Worm (Caenorhabditis elegans) whole organism, L4 larva: ENCODE results near the gene nep-26.

Source experiments
- F10B5.3 ChIP-seq: sonication (generic microtip); optimal IDR thresholded peaks from 2 replicates; lab custom pipeline; 2016; ENCODE audit warnings: mild to moderate bottlenecking, missing genetic modification characterization, missing compliant biosample characterization
- Y5F2A.4 ChIP-seq: fragments of 200-800 bp; sonication (Bioruptor generic); optimal IDR thresholded peaks from 2 replicates; lab custom pipeline; 2018; ENCODE audit warnings: mild to moderate bottlenecking, missing genetic modification characterization, missing compliant biosample characterization
- ama-1 ChIP-seq: fragments of 150-350 bp; optimal IDR thresholded peaks from 2 replicates; lab custom pipeline; 2014; ENCODE audit warnings: inconsistent platforms, mixed read lengths
- arid-1 ChIP-seq: fragments of 200-800 bp; sonication (Bioruptor generic); conservative IDR thresholded peaks from 2 replicates; pipeline ENCODE4 v1.3.6; 2022; ENCODE audit warnings: missing genetic modification reagents, missing genetic modification characterization, missing compliant biosample characterization
- ceh-32 ChIP-seq: sonication (generic microtip); optimal IDR thresholded peaks from 2 replicates; lab custom pipeline; 2016; ENCODE audit warnings: mild to moderate bottlenecking, missing genetic modification characterization, missing compliant biosample characterization; ENCODE audit not compliant: poor library complexity
- ceh-44 ChIP-seq: fragments of 200-800 bp; sonication (Bioruptor generic); IDR thresholded peaks from 2 replicates; pipeline ENCODE4 v1.3.6; 2022; ENCODE audit warnings: missing genetic modification reagents, missing genetic modification characterization, missing compliant biosample characterization
- daf-16 ChIP-seq, 3 experiments: sonication (generic microtip); optimal IDR thresholded peaks; 2 replicates each; lab custom pipeline; 2016 to 2017; ENCODE audit warnings: missing genetic modification characterization in 3 of 3, missing genetic modification reagents in 3 of 3, mild to moderate bottlenecking in 2 of 3, missing compliant biosample characterization in 2 of 3, missing biosample characterization in 1 of 3, moderate library complexity in 1 of 3
- daf-8 ChIP-seq: fragments of 200-800 bp; sonication (Bioruptor generic); IDR thresholded peaks from 2 replicates; pipeline ENCODE4 v1.3.6; 2022; ENCODE audit warnings: missing genetic modification characterization, missing compliant biosample characterization
- dve-1 ChIP-seq: sonication (generic microtip); optimal IDR thresholded peaks from 2 replicates; lab custom pipeline; 2017; ENCODE audit warnings: antibody characterized with exemption, mild to moderate bottlenecking, missing genetic modification characterization, missing compliant biosample characterization; ENCODE audit not compliant: insufficient read depth
- fkh-10 ChIP-seq: fragments of 150-350 bp; optimal IDR thresholded peaks from 2 replicates; lab custom pipeline; 2014; ENCODE audit warnings: missing biosample characterization, missing genetic modification reagents, missing genetic modification characterization
- jun-1 ChIP-seq: fragments of 150-350 bp; optimal IDR thresholded peaks from 2 replicates; lab custom pipeline; 2014; ENCODE audit warnings: missing biosample characterization, missing genetic modification reagents, missing genetic modification characterization
- lim-7 ChIP-seq: fragments of 200-800 bp; sonication (Bioruptor generic); IDR thresholded peaks from 2 replicates; pipeline ENCODE4 v1.3.6; 2022; ENCODE audit warnings: missing genetic modification characterization, missing compliant biosample characterization
- lin-1 ChIP-seq: fragments of 200-800 bp; sonication (Bioruptor generic); IDR thresholded peaks from 2 replicates; pipeline ENCODE4 v1.3.6; 2022; ENCODE audit warnings: missing genetic modification reagents, missing genetic modification characterization, missing compliant biosample characterization
- lin-38 ChIP-seq: fragments of 200-800 bp; sonication (Bioruptor generic); IDR thresholded peaks from 2 replicates; pipeline ENCODE4 v1.3.6; 2022; ENCODE audit warnings: missing genetic modification reagents, missing genetic modification characterization, missing compliant biosample characterization
- mdt-29 ChIP-seq: fragments of 200-800 bp; sonication (Bioruptor generic); IDR thresholded peaks from 2 replicates; pipeline ENCODE4 v1.3.6; 2022; ENCODE audit warnings: missing genetic modification reagents, missing genetic modification characterization, missing compliant biosample characterization
- mxl-2 ChIP-seq: fragments of 200-800 bp; sonication (Bioruptor generic); conservative IDR thresholded peaks from 2 replicates; pipeline ENCODE4 v1.3.6; 2022; ENCODE audit warnings: missing genetic modification reagents, missing genetic modification characterization, missing compliant biosample characterization
- nhr-11 ChIP-seq: fragments of 150-350 bp; optimal IDR thresholded peaks from 2 replicates; lab custom pipeline; 2014; ENCODE audit warnings: missing biosample characterization, missing genetic modification characterization
- nhr-237 ChIP-seq: sonication (generic microtip); optimal IDR thresholded peaks from 2 replicates; lab custom pipeline; 2017; ENCODE audit warnings: missing biosample characterization, missing genetic modification characterization
- nhr-25 ChIP-seq: sonication (generic microtip); optimal IDR thresholded peaks from 2 replicates; lab custom pipeline; 2017; ENCODE audit warnings: missing genetic modification characterization, mild to moderate bottlenecking, missing compliant biosample characterization, antibody characterized with exemption, moderate library complexity, borderline replicate concordance; ENCODE audit not compliant: insufficient read depth
- nhr-41 ChIP-seq: fragments of 200-800 bp; sonication (Bioruptor generic); IDR thresholded peaks from 2 replicates; pipeline ENCODE4 v1.3.6; 2022; ENCODE audit warnings: missing genetic modification reagents, missing genetic modification characterization, missing compliant biosample characterization
- nhr-42 ChIP-seq: fragments of 200-800 bp; sonication (Bioruptor generic); IDR thresholded peaks from 2 replicates; pipeline ENCODE4 v1.3.6; 2022; ENCODE audit warnings: missing genetic modification characterization, missing compliant biosample characterization
- pha-4 ChIP-seq, 2 experiments: fragments of 150-350 bp in 1 of 2; fragments of 200-800 bp in 1 of 2; sonication (Bioruptor generic) in 1 of 2; IDR thresholded peaks in 1 of 2; optimal IDR thresholded peaks in 1 of 2; 2 replicates each; pipeline versions ENCODE4 v1.3.6 to Lab custom; 2014 to 2022; ENCODE audit warnings: missing genetic modification characterization in 2 of 2, missing genetic modification reagents in 2 of 2, missing biosample characterization in 1 of 2, missing compliant biosample characterization in 1 of 2
- sdz-12 ChIP-seq: fragments of 200-800 bp; sonication (Bioruptor generic); optimal IDR thresholded peaks from 2 replicates; lab custom pipeline; 2018; ENCODE audit warnings: mild to moderate bottlenecking, missing genetic modification characterization, missing compliant biosample characterization
- skn-1 ChIP-seq: fragments of 150-350 bp; optimal IDR thresholded peaks from 2 replicates; lab custom pipeline; 2014; ENCODE audit warnings: missing biosample characterization, missing genetic modification characterization
- spr-1 ChIP-seq: sonication (generic microtip); optimal IDR thresholded peaks from 2 replicates; lab custom pipeline; 2016; ENCODE audit warnings: mild to moderate bottlenecking, missing genetic modification characterization, missing compliant biosample characterization
- unc-130 ChIP-seq: sonication (generic microtip); optimal IDR thresholded peaks from 2 replicates; lab custom pipeline; 2016; ENCODE audit warnings: missing genetic modification reagents, missing genetic modification characterization, missing compliant biosample characterization
- unc-62 ChIP-seq, 3 experiments: fragments of 150-350 bp in 1 of 3; sonication (generic microtip); optimal IDR thresholded peaks in 2 of 3; peaks in 1 of 3; 1 replicate in 1 of 3; 2 replicates in 2 of 3; lab custom pipeline; 2014 to 2017; ENCODE audit warnings: missing biosample characterization in 3 of 3, missing genetic modification characterization in 3 of 3, missing genetic modification reagents in 3 of 3, missing genotype in 1 of 3
- vab-7 ChIP-seq: fragments of 200-800 bp; sonication (Bioruptor generic); IDR thresholded peaks from 2 replicates; pipeline ENCODE4 v1.3.6; 2022; ENCODE audit warnings: missing genetic modification reagents, missing genetic modification characterization, missing compliant biosample characterization
- zfp-2 ChIP-seq: sonication (generic microtip); optimal IDR thresholded peaks from 2 replicates; lab custom pipeline; 2016; ENCODE audit warnings: mild to moderate bottlenecking, missing genetic modification characterization, missing compliant biosample characterization
- ztf-11 ChIP-seq: fragments of 150-350 bp; optimal IDR thresholded peaks from 2 replicates; lab custom pipeline; 2014; ENCODE audit warnings: missing biosample characterization, missing genetic modification characterization

nep-26 gene

ce11 chrII:10245612-10246011, 54.3 kb downstream of the nep-26 start:
- TF ChIP-seq lin-38 (no peak), unc-62 (GFP tag; optimal IDR thresholded peaks at IDR 0.05 in 1 of 2; lab: Kevin White, UChicago) (peak in 1 of 2 experiments; percentile 92), unc-62 (tag; optimal IDR thresholded peaks at IDR 0.05; lab: Kevin White, UChicago) (no peak)
- TF ChIP-seq, all 104 proteins: peak for 1

- no peak for TF ChIP-seq Y5F2A.4 (GFP tag; lab: Kevin White, UChicago)
- TF ChIP-seq lin-38 = peak; percentile 37
- peak; percentile 44 for TF ChIP-seq ama-1 (lab: Kevin White, UChicago)
- TF ChIP-seq nhr-237 = no peak
- TF ChIP-seq arid-1 (GFP tag; lab: Robert Waterston, UW) = 0 out of 2 replicates have a peak, but pooled peaks have one; percentile 14
- TF ChIP-seq ceh-44 = no peak
- TF ChIP-seq pha-4 (GFP tag; IDR thresholded peaks at IDR 0.05; lab: Robert Waterston, UW) = no peak
- TF ChIP-seq pha-4 (tag; optimal IDR thresholded peaks at IDR 0.05; lab: Kevin White, UChicago) = no peak
- TF ChIP-seq vab-7 (GFP tag; lab: Robert Waterston, UW) = 0 out of 2 replicates have a peak, but pooled peaks have one; percentile 31
Observed at ce11 chrII:10242294-10242693, 57.6 kb downstream of the nep-26 start, which contains the start of gene mrps-14. Gene mrps-14, minus strand, starts transcription at chrII:10242490.

ce11 chrII:10239595-10239994, 60.3 kb downstream of the nep-26 start, which contains the start of gene mec-15:
Gene mec-15, minus strand, starts transcription at chrII:10239695.
- TF ChIP-seq daf-8 (GFP tag; lab: Robert Waterston, UW) = no peak
- no peak for TF ChIP-seq F10B5.3 (tag; lab: Kevin White, UChicago)
- no peak for TF ChIP-seq dve-1 (tag; lab: Kevin White, UChicago)
- no peak for TF ChIP-seq fkh-10 (GFP tag; lab: Kevin White, UChicago)
- TF ChIP-seq ztf-11 (tag; lab: Kevin White, UChicago) = no peak
- no peak for TF ChIP-seq jun-1
- TF ChIP-seq lim-7 (GFP tag; lab: Robert Waterston, UW) = no peak
- TF ChIP-seq sdz-12 = no peak
- no peak for TF ChIP-seq nhr-25 (tag; lab: Kevin White, UChicago)
- TF ChIP-seq ceh-44 = no peak
- TF ChIP-seq nhr-11 = no peak
- no peak for TF ChIP-seq spr-1 (tag; lab: Kevin White, UChicago)
- no peak for TF ChIP-seq ceh-32 (tag; lab: Kevin White, UChicago)
- TF ChIP-seq unc-130 (GFP tag; lab: Kevin White, UChicago) = no peak
- TF ChIP-seq daf-16 (GFP tag; optimal IDR thresholded peaks at IDR 0.05; lab: Kevin White, UChicago) = no peak
- TF ChIP-seq daf-16 (tag; optimal IDR thresholded peaks at IDR 0.05; lab: Kevin White, UChicago) = no peak
- no peak for TF ChIP-seq mxl-2
- TF ChIP-seq nhr-42 = no peak
- no peak for TF ChIP-seq skn-1 (tag; lab: Kevin White, UChicago)
- no peak for TF ChIP-seq nhr-41

ce11 chrII:10234398-10234797, 65.5 kb downstream of the nep-26 start, which contains the start of gene ubxn-5:
Gene ubxn-5, minus strand, starts transcription at chrII:10234498.
- TF ChIP-seq nhr-41 = no peak
- no peak for TF ChIP-seq mdt-29 (GFP tag; lab: Robert Waterston, UW)
- TF ChIP-seq fkh-10 (GFP tag; lab: Kevin White, UChicago) = no peak
- no peak for TF ChIP-seq zfp-2 (tag; lab: Kevin White, UChicago)
- TF ChIP-seq lin-1 (GFP tag; lab: Robert Waterston, UW) = no peak
